Fruit fly (Drosophila melanogaster): ENCODE measurements around the gene Lrp4.

Lrp4 gene

DNA sequence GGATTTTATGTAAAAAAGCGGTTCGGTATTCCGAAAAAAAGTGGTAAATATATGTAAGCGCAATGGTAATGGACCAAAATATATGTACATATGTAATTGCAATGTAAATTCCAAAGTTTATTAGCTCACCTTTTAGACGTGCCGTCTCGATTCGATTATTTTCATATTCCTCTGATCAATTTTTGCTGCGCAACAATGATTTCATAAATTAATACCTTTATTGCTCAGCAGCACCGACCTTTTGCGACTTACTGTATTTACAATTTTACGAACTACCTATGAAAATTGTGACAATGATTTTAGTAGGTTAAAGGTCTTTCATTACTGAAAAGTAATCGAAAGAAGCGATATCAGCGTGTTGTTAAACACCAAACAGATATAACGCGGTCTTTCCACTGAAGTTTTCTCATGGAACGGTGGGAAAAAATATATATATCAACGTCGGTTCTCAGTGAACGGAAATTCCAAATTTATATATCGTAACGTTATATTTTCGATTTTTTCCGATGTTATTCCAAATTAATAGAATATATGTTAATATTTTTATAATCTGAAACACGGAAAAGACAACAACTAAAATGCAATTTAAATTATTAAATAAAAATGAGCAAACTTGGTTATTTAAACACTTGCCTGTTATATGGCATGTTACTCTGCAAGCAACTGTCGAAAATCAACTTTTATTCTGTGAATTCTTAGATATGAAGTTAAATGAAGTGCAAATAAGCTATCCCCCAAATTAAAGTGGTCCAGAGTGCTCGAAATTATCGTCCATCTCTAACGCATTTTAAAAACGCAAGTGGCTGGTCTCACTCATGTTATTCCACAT, 20.7 kb upstream of the Lrp4 start, which contains the start of the genes MSBP and CG15916:
Gene MSBP (minus strand): TSS at position 330 of the 829 bp plus-strand sequence.
Gene CG15916 (plus strand): TSS at position 810 of the 829 bp plus-strand sequence.
- no peak for TF ChIP-seq Clk (GFP tag; optimal IDR thresholded peaks at IDR 0.05)
- TF ChIP-seq cic (GFP tag; optimal IDR thresholded peaks at IDR 0.05), result no peak
- peak; percentile 56 for TF ChIP-seq ovo (GFP tag; optimal IDR thresholded peaks at IDR 0.05)
- peak; percentile 16 for TF ChIP-seq CG11617 (GFP tag; optimal IDR thresholded peaks at IDR 0.05)
- no peak for TF ChIP-seq kay (GFP tag; ENCODE audit: borderline replicate concordance)
- no peak for TF ChIP-seq bab1 (GFP tag; optimal IDR thresholded peaks at IDR 0.05)
- peak; percentile 13 for TF ChIP-seq CG7101 (tag; optimal IDR thresholded peaks at IDR 0.05)
- peak; percentile 31 for TF ChIP-seq CG1620 (GFP tag; optimal IDR thresholded peaks at IDR 0.05)
- TF ChIP-seq pad (GFP tag; optimal IDR thresholded peaks at IDR 0.05), result no peak
- no peak for TF ChIP-seq Hr96 (GFP tag; optimal IDR thresholded peaks at IDR 0.05)
- TF ChIP-seq CG33017 (tag; optimal IDR thresholded peaks at IDR 0.05), result no peak
- peak; percentile 14 for TF ChIP-seq Mnt (GFP tag; optimal IDR thresholded peaks at IDR 0.05)
- no peak for TF ChIP-seq CG5204 (GFP tag; optimal IDR thresholded peaks at IDR 0.05)
- no peak for TF ChIP-seq Crg-1 (GFP tag; optimal IDR thresholded peaks at IDR 0.05)
- peak; percentile 27 for TF ChIP-seq toe (GFP tag; optimal IDR thresholded peaks at IDR 0.05)
- TF ChIP-seq CG7045 (GFP tag; optimal IDR thresholded peaks at IDR 0.05), result no peak
- peak; percentile 22 for TF ChIP-seq tj (GFP tag; optimal IDR thresholded peaks at IDR 0.05)
- no peak for TF ChIP-seq cnc (optimal IDR thresholded peaks at IDR 0.05)
- TF ChIP-seq CG12768 (GFP tag; optimal IDR thresholded peaks at IDR 0.05), result no peak
- TF ChIP-seq CG14711 (tag; optimal IDR thresholded peaks at IDR 0.05), result peak; percentile 3

DNA sequence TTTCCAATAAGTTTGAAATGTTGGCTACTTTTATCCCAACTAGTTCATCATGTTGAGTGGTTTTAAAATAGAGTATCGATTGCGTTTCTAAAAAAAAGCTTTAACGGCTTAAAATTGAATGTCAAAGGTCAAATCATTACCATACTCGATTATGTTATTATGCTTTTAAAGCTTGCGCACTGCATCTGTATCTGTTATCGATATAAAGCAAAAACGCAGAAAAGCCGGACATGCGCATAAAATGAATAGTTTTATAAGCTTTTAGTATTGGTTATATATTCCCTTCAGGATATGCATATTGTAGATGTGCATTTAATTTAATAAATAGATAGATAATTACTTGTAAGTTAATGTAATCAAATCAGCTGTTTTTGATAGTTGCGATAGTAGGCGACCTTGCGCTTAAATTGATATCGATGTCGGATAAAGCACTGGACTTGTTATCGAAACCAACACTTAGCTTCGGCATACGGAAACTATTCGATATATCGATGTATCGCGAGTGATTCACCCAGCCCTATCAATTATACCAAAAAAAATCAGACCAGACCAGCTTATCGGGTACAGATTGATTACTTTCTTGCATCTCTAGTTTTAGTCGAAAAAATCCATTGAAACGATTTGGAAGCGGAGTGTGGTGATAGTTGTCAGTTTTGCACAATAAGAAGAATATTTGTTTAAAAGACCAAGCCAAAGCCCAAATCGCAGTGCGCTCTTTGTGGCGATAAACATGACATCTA, 18.9 kb upstream of the Lrp4 start, which contains the start of gene shi:
Gene shi (plus strand): TSS at position 511 of the 740 bp plus-strand sequence.
- TF ChIP-seq cnc (optimal IDR thresholded peaks at IDR 0.05) (no peak), Mnt (GFP tag; optimal IDR thresholded peaks at IDR 0.05) (peak; percentile 64), toe (GFP tag; optimal IDR thresholded peaks at IDR 0.05) (no peak), Clk (GFP tag; optimal IDR thresholded peaks at IDR 0.05) (no peak), CG14711 (tag; optimal IDR thresholded peaks at IDR 0.05) (peak; percentile 22), Hr96 (GFP tag; optimal IDR thresholded peaks at IDR 0.05) (no peak), CG1620 (GFP tag; optimal IDR thresholded peaks at IDR 0.05) (no peak), Crg-1 (GFP tag; optimal IDR thresholded peaks at IDR 0.05) (no peak), cic (GFP tag; optimal IDR thresholded peaks at IDR 0.05) (no peak), CG33017 (tag; optimal IDR thresholded peaks at IDR 0.05) (peak; percentile 6), kay (GFP tag; ENCODE audit: borderline replicate concordance) (no peak), CG5204 (GFP tag; optimal IDR thresholded peaks at IDR 0.05) (no peak), bab1 (GFP tag; optimal IDR thresholded peaks at IDR 0.05) (peak; percentile 19), CG12768 (GFP tag; optimal IDR thresholded peaks at IDR 0.05) (no peak), tj (GFP tag; optimal IDR thresholded peaks at IDR 0.05) (peak; percentile 38), pad (GFP tag; optimal IDR thresholded peaks at IDR 0.05) (peak; percentile 31), ovo (GFP tag; optimal IDR thresholded peaks at IDR 0.05) (no peak), CG11617 (GFP tag; optimal IDR thresholded peaks at IDR 0.05) (peak; percentile 46), CG7101 (tag; optimal IDR thresholded peaks at IDR 0.05) (peak; percentile 64), CG7045 (GFP tag; optimal IDR thresholded peaks at IDR 0.05) (no peak)

DNA sequence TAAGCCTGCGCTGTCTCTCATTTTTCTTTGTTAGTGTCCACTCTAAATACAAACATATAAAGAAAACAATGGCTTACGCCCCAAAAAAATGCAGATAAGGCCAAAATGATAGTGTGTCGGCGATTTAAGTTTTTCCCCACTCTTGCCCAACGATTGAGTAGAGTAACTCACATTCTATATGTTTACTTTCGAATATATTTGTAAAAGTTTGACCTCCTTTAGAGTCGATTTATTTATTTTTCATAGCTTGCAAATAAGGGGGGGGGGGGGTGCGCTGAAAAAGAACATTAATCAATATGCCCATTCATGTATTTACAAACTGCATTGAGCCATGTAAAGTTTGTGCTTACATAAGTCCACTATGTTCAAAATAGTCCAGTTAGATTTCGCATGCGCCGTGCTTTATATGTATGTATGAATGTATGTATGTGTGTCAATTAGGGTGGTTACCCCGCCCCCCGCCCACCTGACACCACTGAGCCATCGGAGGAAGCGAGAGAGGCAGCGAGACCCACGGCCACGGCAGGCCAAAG, 16.9 kb upstream of the Lrp4 start:
- TF ChIP-seq ovo (GFP tag; optimal IDR thresholded peaks at IDR 0.05) (no peak), Crg-1 (GFP tag; optimal IDR thresholded peaks at IDR 0.05) (no peak), CG7045 (GFP tag; optimal IDR thresholded peaks at IDR 0.05) (no peak), Clk (GFP tag; optimal IDR thresholded peaks at IDR 0.05) (no peak), Hr96 (GFP tag; optimal IDR thresholded peaks at IDR 0.05) (no peak), Mnt (GFP tag; optimal IDR thresholded peaks at IDR 0.05) (no peak), kay (GFP tag; ENCODE audit: borderline replicate concordance) (no peak), tj (GFP tag; optimal IDR thresholded peaks at IDR 0.05) (no peak), CG1620 (GFP tag; optimal IDR thresholded peaks at IDR 0.05) (no peak), bab1 (GFP tag; optimal IDR thresholded peaks at IDR 0.05) (no peak), CG11617 (GFP tag; optimal IDR thresholded peaks at IDR 0.05) (no peak), toe (GFP tag; optimal IDR thresholded peaks at IDR 0.05) (no peak), CG7101 (tag; optimal IDR thresholded peaks at IDR 0.05) (no peak), CG33017 (tag; optimal IDR thresholded peaks at IDR 0.05) (no peak), cic (GFP tag; optimal IDR thresholded peaks at IDR 0.05) (no peak), CG12768 (GFP tag; optimal IDR thresholded peaks at IDR 0.05) (no peak)

dm6 chrX:15909564-15910284, 946 bp upstream of the Lrp4 start, which contains the start of gene CycD:
TSS of gene CycD (minus strand) at chrX:15909676.
- TF ChIP-seq CG11617 (GFP tag; optimal IDR thresholded peaks at IDR 0.05) (no peak), bab1 (GFP tag; optimal IDR thresholded peaks at IDR 0.05) (peak; percentile 13), Hr96 (GFP tag; optimal IDR thresholded peaks at IDR 0.05) (no peak), CG33017 (tag; optimal IDR thresholded peaks at IDR 0.05) (no peak), Clk (GFP tag; optimal IDR thresholded peaks at IDR 0.05) (no peak), Mnt (GFP tag; optimal IDR thresholded peaks at IDR 0.05) (peak; percentile 8)
